Worm (Caenorhabditis elegans) whole organism, mixed stage, embryonic: ENCODE data around the gene str-108.

Experiments
- ces-1 ChIP-seq: fragments of 150-350 bp; optimal IDR thresholded peaks from 2 replicates; lab custom pipeline; 2014; ENCODE audit warnings: missing biosample characterization, missing genetic modification reagents, missing genetic modification characterization
- cnd-1 ChIP-seq: fragments of 200-800 bp; sonication (Bioruptor generic); optimal IDR thresholded peaks from 2 replicates; lab custom pipeline; 2018; ENCODE audit warnings: mild to moderate bottlenecking, missing genetic modification characterization, missing compliant biosample characterization
- lin-13 ChIP-seq: fragments of 150-350 bp; optimal IDR thresholded peaks from 2 replicates; lab custom pipeline; 2014; ENCODE audit warnings: missing biosample characterization, missing genetic modification characterization
- lin-32 ChIP-seq: fragments of 200-800 bp; sonication (Bioruptor generic); optimal IDR thresholded peaks from 2 replicates; lab custom pipeline; 2018; ENCODE audit warnings: mild to moderate bottlenecking, missing genetic modification characterization, missing compliant biosample characterization
- mls-2 ChIP-seq: sonication (generic microtip); optimal IDR thresholded peaks from 2 replicates; lab custom pipeline; 2016; ENCODE audit warnings: mild to moderate bottlenecking, missing genetic modification characterization, moderate library complexity, missing compliant biosample characterization
- nhr-28 ChIP-seq: fragments of 150-350 bp; optimal IDR thresholded peaks from 2 replicates; lab custom pipeline; 2014; ENCODE audit warnings: missing biosample characterization, missing genetic modification characterization
- nhr-76 ChIP-seq: sonication (generic microtip); optimal IDR thresholded peaks from 2 replicates; lab custom pipeline; 2017; ENCODE audit warnings: missing biosample characterization, missing genetic modification characterization
- snpc-4 ChIP-seq: fragments of 150-350 bp; optimal IDR thresholded peaks from 2 replicates; lab custom pipeline; 2014; ENCODE audit warnings: missing biosample characterization, missing genetic modification characterization
- unc-62 ChIP-seq: fragments of 150-350 bp; optimal IDR thresholded peaks from 2 replicates; lab custom pipeline; 2014; ENCODE audit warnings: missing biosample characterization, missing genetic modification reagents, missing genetic modification characterization
- ztf-11 ChIP-seq: fragments of 150-350 bp; optimal IDR thresholded peaks from 2 replicates; lab custom pipeline; 2014; ENCODE audit warnings: missing biosample characterization, missing genetic modification characterization

DNA sequence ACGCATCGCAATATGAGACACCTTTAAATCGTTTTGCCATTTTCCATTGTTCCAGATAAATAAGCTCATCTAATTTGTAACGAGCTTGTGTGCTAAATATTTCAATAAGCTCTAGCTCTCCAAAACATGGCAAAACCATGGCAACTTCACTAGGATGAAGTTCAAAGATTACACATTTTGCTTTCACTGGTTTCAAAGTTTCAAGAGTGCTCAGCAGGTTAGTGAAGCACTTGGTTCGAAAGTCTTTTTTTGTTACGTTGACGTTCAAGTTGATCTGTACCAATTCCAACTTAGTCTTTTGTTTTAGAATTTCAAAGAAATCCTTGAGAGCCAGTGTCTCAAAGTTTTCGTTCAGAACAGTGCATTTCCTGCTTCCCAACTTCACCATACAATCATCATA, 23.7 kb upstream of the str-108 start, which contains the start of gene fbxa-18:
- TF ChIP-seq snpc-4 (tag; lab: Kevin White, UChicago) (no peak), ztf-11 (tag; lab: Kevin White, UChicago) (no peak), lin-13 (tag; lab: Kevin White, UChicago) (no peak), lin-32 (GFP tag; lab: Kevin White, UChicago) (no peak), nhr-76 (tag; lab: Kevin White, UChicago) (no peak), cnd-1 (tag; lab: Kevin White, UChicago) (no peak), mls-2 (tag; lab: Kevin White, UChicago) (no peak), ces-1 (GFP tag; lab: Kevin White, UChicago) (no peak), unc-62 (GFP tag; lab: Kevin White, UChicago) (no peak), nhr-28 (tag; lab: Kevin White, UChicago) (no peak)
